Fruit fly (Drosophila melanogaster): ENCODE results near the gene Zip71B.

Zip71B gene

dm6 chr3L:14992025-14992424 lies at the start of gene Zip71B:
Zip71B (plus strand) TSS chr3L:14992289.
- TF ChIP-seq CG15479 (GFP tag; optimal IDR thresholded peaks at IDR 0.05) (peak; percentile 13), Six4 (GFP tag; optimal IDR thresholded peaks at IDR 0.05) (no peak), Pdp1 (GFP tag; optimal IDR thresholded peaks at IDR 0.05) (peak in 1 of 2 experiments; percentile 28), pzg (GFP tag; optimal IDR thresholded peaks at IDR 0.05) (peak; percentile 9), CG30431 (GFP tag; optimal IDR thresholded peaks at IDR 0.05) (no peak), hbn (GFP tag; IDR thresholded peaks at IDR 0.05; ENCODE audit: partially characterized antibody) (no peak), sisA (GFP tag; IDR thresholded peaks at IDR 0.05) (no peak), cad (GFP tag; optimal IDR thresholded peaks at IDR 0.05) (peak; percentile 16), ara (GFP tag; IDR thresholded peaks at IDR 0.05) (0 out of 2 replicates have a peak, but pooled peaks have one; percentile 5), CTCF (GFP tag; optimal IDR thresholded peaks at IDR 0.05) (peak; percentile 17), CG34224 (GFP tag; IDR thresholded peaks at IDR 0.05; ENCODE audit: partially characterized antibody) (no peak), pb (GFP tag; optimal IDR thresholded peaks at IDR 0.05) (no peak), CG11560 (tag; IDR thresholded peaks at IDR 0.05) (no peak), CG5180 (GFP tag; optimal IDR thresholded peaks at IDR 0.05) (peak; percentile 41), CG15073 (GFP tag; optimal IDR thresholded peaks at IDR 0.05) (no peak), Dp (GFP tag; optimal IDR thresholded peaks at IDR 0.05) (peak; percentile 68), her (GFP tag; optimal IDR thresholded peaks at IDR 0.05) (no peak), ac (GFP tag; optimal IDR thresholded peaks at IDR 0.05) (no peak), E2f2 (GFP tag; IDR thresholded peaks at IDR 0.05) (peak; percentile 72), kay (GFP tag; optimal IDR thresholded peaks at IDR 0.05) (peak; percentile 25), Myb (GFP tag; optimal IDR thresholded peaks at IDR 0.05) (peak; percentile 61), CG1832 (GFP tag; optimal IDR thresholded peaks at IDR 0.05) (peak; percentile 39), Sox102F (GFP tag; optimal IDR thresholded peaks at IDR 0.05) (no peak), CG17802 (tag; optimal IDR thresholded peaks at IDR 0.05) (no peak), sr (GFP tag; IDR thresholded peaks at IDR 0.05) (peak; percentile 64; the same call in 2 of the 3 replicates), CG1603 (tag; optimal IDR thresholded peaks at IDR 0.05) (no peak), trh (GFP tag; optimal IDR thresholded peaks at IDR 0.05) (no peak), CG1647 (GFP tag; optimal IDR thresholded peaks at IDR 0.05) (no peak), CG15696 (tag; optimal IDR thresholded peaks at IDR 0.05) (no peak), crol (GFP tag; IDR thresholded peaks at IDR 0.05) (peak; percentile 11; the same call in 1 of the 2 replicates), Med (GFP tag) (peak; percentile 36), CG2199 (GFP tag; IDR thresholded peaks at IDR 0.05) (0 out of 3 replicates have a peak, but pooled peaks have one; percentile 56), pho (GFP tag; optimal IDR thresholded peaks at IDR 0.05) (no peak), PHDP (tag; optimal IDR thresholded peaks at IDR 0.05) (no peak), Hmr (GFP tag; optimal IDR thresholded peaks at IDR 0.05) (no peak), MBD-R2 (GFP tag; IDR thresholded peaks at IDR 0.05) (peak; percentile 24; the same call in 1 of the 2 replicates), CG12155 (GFP tag; optimal IDR thresholded peaks at IDR 0.05) (peak; percentile 98), grn (GFP tag; optimal IDR thresholded peaks at IDR 0.05) (no peak), Usf (GFP tag; optimal IDR thresholded peaks at IDR 0.05) (no peak), chn (GFP tag; optimal IDR thresholded peaks at IDR 0.05) (peak; percentile 0), Deaf1 (tag; optimal IDR thresholded peaks at IDR 0.05) (peak; percentile 61), CG6683 (GFP tag; optimal IDR thresholded peaks at IDR 0.05) (no peak), CoRest (tag; optimal IDR thresholded peaks at IDR 0.05) (peak; percentile 3)
